Fruit fly (Drosophila melanogaster): Measurements from ENCODE around the gene CG3091.

DNA sequence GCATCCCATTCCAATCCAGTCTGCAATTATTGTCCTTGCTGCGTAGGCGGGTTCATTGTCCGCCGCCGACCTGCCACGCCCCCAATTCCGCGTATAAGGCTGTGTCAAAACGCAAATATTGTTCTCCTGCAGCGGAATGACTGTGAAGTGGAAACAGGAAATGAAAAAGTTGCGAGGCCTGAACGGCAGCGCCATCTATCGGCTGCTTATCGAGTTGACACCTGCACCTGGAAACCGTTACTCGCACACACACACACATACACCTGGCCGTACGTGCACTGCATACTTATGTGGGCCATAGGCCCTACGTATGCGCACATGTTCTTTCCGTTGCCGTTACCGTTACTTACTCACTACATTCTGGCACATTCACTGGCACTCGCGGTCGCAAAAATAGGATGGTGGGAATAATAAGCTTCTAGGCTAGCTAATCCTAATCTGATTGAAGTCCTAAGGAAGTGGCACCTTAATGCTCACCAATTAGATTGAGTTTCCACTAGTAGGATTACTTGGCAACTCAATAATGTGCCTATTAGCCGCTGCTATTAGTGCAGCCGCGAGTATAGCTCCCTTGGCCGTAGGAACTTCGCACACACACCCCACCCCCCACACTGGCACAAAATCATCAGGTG, 4.7 kb upstream of the CG3091 start:
- no peak for TF ChIP-seq CG7045 (GFP tag; optimal IDR thresholded peaks at IDR 0.05)
- no peak for TF ChIP-seq CG12768 (GFP tag; optimal IDR thresholded peaks at IDR 0.05)
- TF ChIP-seq kay (GFP tag; ENCODE audit: borderline replicate concordance): no peak
- TF ChIP-seq bab1 (GFP tag; optimal IDR thresholded peaks at IDR 0.05): no peak
